Fruit fly (Drosophila melanogaster) whole organism, wandering third instar larva: Measurements from ENCODE around the gene Cfp1.

Experiments
- Abd-B ChIP-seq: fragments of >200 bp; optimal IDR thresholded peaks from 2 replicates; lab custom pipeline; 2017; ENCODE audit warnings: missing biosample characterization, missing genetic modification characterization
- CG32264 ChIP-seq: fragments of 200-800 bp; sonication (Bioruptor generic); optimal IDR thresholded peaks from 2 replicates; lab custom pipeline; 2016; ENCODE audit warnings: missing biosample characterization, missing genetic modification characterization
- CG9705 ChIP-seq: fragments of 200-800 bp; sonication (Bioruptor generic); optimal IDR thresholded peaks from 2 replicates; lab custom pipeline; 2018; ENCODE audit warnings: missing biosample characterization, mild to moderate bottlenecking, missing genetic modification characterization
- Dfd ChIP-seq: fragments of >200 bp; optimal IDR thresholded peaks from 2 replicates; lab custom pipeline; 2017; ENCODE audit warnings: missing biosample characterization, missing genetic modification characterization
- Dif ChIP-seq: fragments of 200-275, 200-300 bp; sonication (Bioruptor generic); optimal IDR thresholded peaks from 2 replicates; lab custom pipeline; 2018; ENCODE audit warnings: missing biosample characterization, missing genetic modification characterization; ENCODE audit not compliant: partially characterized antibody
- GATAd ChIP-seq: sonication (Bioruptor generic); optimal IDR thresholded peaks from 2 replicates; lab custom pipeline; 2016; ENCODE audit warnings: missing biosample characterization, missing genetic modification characterization
- HLH106 ChIP-seq: fragments of 200-800 bp; optimal IDR thresholded peaks from 3 replicates; lab custom pipeline; 2019; ENCODE audit warnings: missing biosample characterization, mild to moderate bottlenecking, missing genetic modification characterization, moderate library complexity
- Hnf4 ChIP-seq: fragments of 200-800 bp; sonication (Bioruptor generic); optimal IDR thresholded peaks from 2 replicates; lab custom pipeline; 2016; ENCODE audit warnings: missing biosample characterization, mild to moderate bottlenecking, missing genetic modification characterization
- Hr78 ChIP-seq: fragments of >200 bp; optimal IDR thresholded peaks from 2 replicates; lab custom pipeline; 2017; ENCODE audit warnings: missing biosample characterization, missing genetic modification characterization
- Hr83 ChIP-seq: fragments of 200-300 bp; sonication (Bioruptor generic); optimal IDR thresholded peaks from 2 replicates; lab custom pipeline; 2016; ENCODE audit warnings: missing biosample characterization, mild to moderate bottlenecking, missing genetic modification characterization, moderate library complexity; ENCODE audit not compliant: poor library complexity, severe bottlenecking
- Jra ChIP-seq: sonication (Bioruptor generic); optimal IDR thresholded peaks from 2 replicates; lab custom pipeline; 2016; ENCODE audit warnings: missing biosample characterization, missing genetic modification characterization
- Mio ChIP-seq: sonication (Bioruptor generic); optimal IDR thresholded peaks from 2 replicates; lab custom pipeline; 2016; ENCODE audit warnings: missing biosample characterization, missing genetic modification characterization
- Myc ChIP-seq: fragments of >200 bp; optimal IDR thresholded peaks from 2 replicates; lab custom pipeline; 2017
- N ChIP-seq: fragments of >200 bp; optimal IDR thresholded peaks from 2 replicates; lab custom pipeline; 2018; ENCODE audit warnings: missing biosample characterization, missing external identifiers, missing genetic modification characterization
- OdsH ChIP-seq: fragments of 200-800 bp; sonication (Bioruptor generic); optimal IDR thresholded peaks from 2 replicates; lab custom pipeline; 2016; ENCODE audit warnings: missing biosample characterization, mild to moderate bottlenecking, missing genetic modification characterization
- Rel ChIP-seq, 2 experiments: fragments of 200-800 bp; sonication (Bioruptor generic) in 1 of 2; optimal IDR thresholded peaks; 2 replicates in 1 of 2; 3 replicates in 1 of 2; lab custom pipeline; 2016 to 2019; ENCODE audit warnings: mild to moderate bottlenecking in 2 of 2, missing biosample characterization in 2 of 2, missing genetic modification characterization in 2 of 2, moderate library complexity in 1 of 2
- Sp1 ChIP-seq: fragments of 200-800 bp; sonication (Bioruptor generic); optimal IDR thresholded peaks from 3 replicates; lab custom pipeline; 2019; ENCODE audit warnings: missing biosample characterization, mild to moderate bottlenecking, missing genetic modification characterization, moderate library complexity
- Vsx2 ChIP-seq: fragments of 200-300, 225-300 bp; sonication (Bioruptor generic); optimal IDR thresholded peaks from 2 replicates; lab custom pipeline; 2018; ENCODE audit warnings: missing biosample characterization, missing genetic modification characterization; ENCODE audit not compliant: partially characterized antibody
- br ChIP-seq: fragments of 200-800 bp; sonication (Bioruptor generic); optimal IDR thresholded peaks from 2 replicates; lab custom pipeline; 2016; ENCODE audit warnings: missing biosample characterization, missing genetic modification characterization
- brk ChIP-seq: fragments of 200-800 bp; sonication (Bioruptor generic); optimal IDR thresholded peaks from 2 replicates; lab custom pipeline; 2016; ENCODE audit warnings: missing biosample characterization, mild to moderate bottlenecking, missing genetic modification characterization
- dl ChIP-seq, 2 experiments: fragments of 175-275, 200-275 bp in 1 of 2; fragments of 200-275 bp in 1 of 2; sonication (Bioruptor generic); optimal IDR thresholded peaks; lab custom pipeline; 2018; ENCODE audit warnings: mild to moderate bottlenecking in 2 of 2, missing biosample characterization in 2 of 2, missing genetic modification characterization in 2 of 2, moderate library complexity in 2 of 2; ENCODE audit not compliant: partially characterized antibody in 2 of 2, insufficient read depth in 1 of 2
- dmrt93B ChIP-seq: fragments of 200-800 bp; sonication (Bioruptor generic); optimal IDR thresholded peaks from 2 replicates; lab custom pipeline; 2018; ENCODE audit warnings: missing biosample characterization, mild to moderate bottlenecking, missing genetic modification characterization
- dsf ChIP-seq: sonication (Bioruptor generic); optimal IDR thresholded peaks from 2 replicates; lab custom pipeline; 2016; ENCODE audit warnings: missing biosample characterization, missing genetic modification characterization, borderline replicate concordance
- ey ChIP-seq: fragments of 200-800 bp; sonication (Bioruptor generic); optimal IDR thresholded peaks from 2 replicates; lab custom pipeline; 2016; ENCODE audit warnings: missing biosample characterization, missing genetic modification characterization
- foxo ChIP-seq, 2 experiments: fragments of 200-800 bp; sonication (Bioruptor generic); optimal IDR thresholded peaks; 2 replicates in 1 of 2; 3 replicates in 1 of 2; lab custom pipeline; 2016 to 2017; ENCODE audit warnings: missing biosample characterization in 2 of 2, missing genetic modification characterization in 2 of 2
- fru ChIP-seq: fragments of 200-800 bp; sonication (Bioruptor generic); optimal IDR thresholded peaks from 3 replicates; lab custom pipeline; 2016; ENCODE audit warnings: missing biosample characterization, mild to moderate bottlenecking, missing genetic modification characterization
- h ChIP-seq: fragments of 200-800 bp; sonication (Bioruptor generic); optimal IDR thresholded peaks from 3 replicates; lab custom pipeline; 2016; ENCODE audit warnings: missing biosample characterization, mild to moderate bottlenecking, missing genetic modification characterization
- jim ChIP-seq: fragments of 175-275, 200-325 bp; sonication (Bioruptor generic); optimal IDR thresholded peaks from 2 replicates; lab custom pipeline; 2016; ENCODE audit warnings: missing biosample characterization, mild to moderate bottlenecking, missing genetic modification characterization
- pan ChIP-seq: fragments of >200 bp; optimal IDR thresholded peaks from 2 replicates; lab custom pipeline; 2017
- psq ChIP-seq: fragments of 200-800 bp; sonication (Bioruptor generic); optimal IDR thresholded peaks from 3 replicates; lab custom pipeline; 2017; ENCODE audit warnings: missing biosample characterization, mild to moderate bottlenecking, missing genetic modification characterization, moderate library complexity
- rgr ChIP-seq: fragments of 200-800 bp; sonication (Bioruptor generic); optimal IDR thresholded peaks from 3 replicates; lab custom pipeline; 2016; ENCODE audit warnings: missing biosample characterization, mild to moderate bottlenecking, missing genetic modification characterization
- sage ChIP-seq: fragments of 200-800 bp; sonication (Bioruptor generic); optimal IDR thresholded peaks from 2 replicates; lab custom pipeline; 2016; ENCODE audit warnings: missing biosample characterization, mild to moderate bottlenecking, missing genetic modification characterization
- sv ChIP-seq: fragments of 200-800 bp; sonication (Bioruptor generic); optimal IDR thresholded peaks from 3 replicates; lab custom pipeline; 2016; ENCODE audit warnings: missing biosample characterization, missing genetic modification characterization
- tai ChIP-seq: sonication (Bioruptor generic); optimal IDR thresholded peaks from 2 replicates; lab custom pipeline; 2016; ENCODE audit warnings: missing biosample characterization, missing genetic modification characterization
- usp ChIP-seq: fragments of >200 bp; optimal IDR thresholded peaks from 2 replicates; lab custom pipeline; 2017; ENCODE audit warnings: missing biosample characterization, missing genetic modification characterization
- woc ChIP-seq: sonication (Bioruptor generic); optimal IDR thresholded peaks from 2 replicates; lab custom pipeline; 2016; ENCODE audit warnings: missing biosample characterization, mild to moderate bottlenecking, missing genetic modification characterization

Cfp1 gene

dm6 chrX:9272830-9273507 lies at the start of gene Cfp1, which contains the start of gene Aladin:
Gene Cfp1 (minus strand): TSS chrX:9272960.
Gene Aladin (plus strand): TSS chrX:9273413.
- no peak for TF ChIP-seq fru (GFP tag; lab: Kevin White, UChicago)
- TF ChIP-seq CG9705 (GFP tag; lab: Kevin White, UChicago) = no peak
- TF ChIP-seq dmrt93B (GFP tag; lab: Kevin White, UChicago) = no peak
- no peak for TF ChIP-seq Vsx2 (GFP tag; lab: Kevin White, UChicago)
- TF ChIP-seq Myc (lab: Kevin White, UChicago) = no peak
- TF ChIP-seq rgr (GFP tag; lab: Kevin White, UChicago) = no peak
- no peak for TF ChIP-seq Dif (GFP tag; lab: Kevin White, UChicago)
- no peak for TF ChIP-seq Hr78
- no peak for TF ChIP-seq N (GFP tag; lab: Kevin White, UChicago)
- no peak for TF ChIP-seq pan
- no peak for TF ChIP-seq sage (GFP tag; lab: Kevin White, UChicago)
- TF ChIP-seq, all 38 proteins: peak for 0

- TF ChIP-seq woc (GFP tag; lab: Kevin White, UChicago) (no peak), CG32264 (GFP tag; lab: Kevin White, UChicago) (no peak), Sp1 (GFP tag; lab: Kevin White, UChicago) (no peak), h (GFP tag; lab: Kevin White, UChicago) (peak; percentile 19), GATAd (peak; percentile 88), br (no peak), Myc (lab: Kevin White, UChicago) (peak; percentile 48), Hr78 (no peak)
These were observed 46.4 kb upstream of the Cfp1 start, which contains the start of the genes c12.1 and c12.2 for dm6 chrX:9319140-9319539. Gene c12.1 (minus strand): TSS chrX:9319223. Gene c12.2 (plus strand): TSS chrX:9319359.

DNA sequence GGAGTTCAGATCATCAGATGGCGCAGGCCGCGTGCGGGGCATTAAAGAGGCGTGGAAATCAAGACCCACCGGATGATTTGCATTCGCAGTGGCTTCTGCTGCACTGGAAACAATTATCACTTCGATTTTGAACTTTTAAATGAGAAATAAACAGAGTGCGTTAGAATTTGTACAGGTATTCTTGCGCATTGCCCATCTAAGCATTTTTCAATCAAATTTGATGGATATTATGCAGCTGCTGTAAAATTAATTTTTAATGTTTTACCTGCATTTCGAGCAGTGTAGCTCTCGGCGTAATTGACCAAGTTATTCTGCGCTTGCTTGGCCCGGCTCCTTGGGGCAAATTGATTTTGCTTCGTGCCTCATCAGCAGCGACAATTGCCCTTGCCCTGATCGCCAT lies 44.3 kb upstream of the Cfp1 start:
- TF ChIP-seq CG32264 (GFP tag; lab: Kevin White, UChicago) = no peak
- TF ChIP-seq h (GFP tag; lab: Kevin White, UChicago) = peak; percentile 42
- TF ChIP-seq ey (GFP tag; lab: Kevin White, UChicago) = peak; percentile 41
- TF ChIP-seq fru (GFP tag; lab: Kevin White, UChicago) = peak; percentile 13
- TF ChIP-seq Sp1 (GFP tag; lab: Kevin White, UChicago) = no peak
- TF ChIP-seq sage (GFP tag; lab: Kevin White, UChicago) = no peak
- peak in 1 of 2 experiments; percentile 44 for TF ChIP-seq foxo (GFP tag; optimal IDR thresholded peaks at IDR 0.05; lab: Kevin White, UChicago)
- no peak for TF ChIP-seq Jra (GFP tag; lab: Kevin White, UChicago)
- no peak for TF ChIP-seq woc (GFP tag; lab: Kevin White, UChicago)
- no peak for TF ChIP-seq Mio (GFP tag; lab: Kevin White, UChicago)
- no peak for TF ChIP-seq Hnf4 (GFP tag; lab: Kevin White, UChicago)
- no peak for TF ChIP-seq dl (GFP tag; optimal IDR thresholded peaks at IDR 0.05; lab: Kevin White, UChicago; ENCODE audit: insufficient read depth in 1 of 2, partially characterized antibody in 2 of 2)
- TF ChIP-seq Dif (GFP tag; lab: Kevin White, UChicago) = no peak
- TF ChIP-seq OdsH (GFP tag; lab: Kevin White, UChicago) = no peak
- peak; percentile 17 for TF ChIP-seq br
- TF ChIP-seq Hr83 = no peak
- no peak for TF ChIP-seq brk (GFP tag; lab: Kevin White, UChicago)
- peak; percentile 30 for TF ChIP-seq HLH106 (tag; lab: Kevin White, UChicago)
- no peak for TF ChIP-seq usp
- TF ChIP-seq rgr (GFP tag; lab: Kevin White, UChicago) = peak; percentile 30
- no peak for TF ChIP-seq tai (GFP tag; lab: Kevin White, UChicago)
- no peak for TF ChIP-seq GATAd

- TF ChIP-seq Hr78 = no peak
- TF ChIP-seq Sp1 (GFP tag; lab: Kevin White, UChicago) = no peak
- TF ChIP-seq h (GFP tag; lab: Kevin White, UChicago) = peak; percentile 0
- peak in 1 of 2 experiments; percentile 15 for TF ChIP-seq foxo (GFP tag; optimal IDR thresholded peaks at IDR 0.05; lab: Kevin White, UChicago)
- TF ChIP-seq usp = no peak
- TF ChIP-seq Jra (GFP tag; lab: Kevin White, UChicago) = no peak
- no peak for TF ChIP-seq brk (GFP tag; lab: Kevin White, UChicago)
- TF ChIP-seq Hnf4 (GFP tag; lab: Kevin White, UChicago) = no peak
- no peak for TF ChIP-seq ey (GFP tag; lab: Kevin White, UChicago)
- TF ChIP-seq N (GFP tag; lab: Kevin White, UChicago) = no peak
- no peak for TF ChIP-seq Dif (GFP tag; lab: Kevin White, UChicago)
- TF ChIP-seq Dfd (GFP tag; lab: Kevin White, UChicago) = no peak
- no peak for TF ChIP-seq tai (GFP tag; lab: Kevin White, UChicago)
- TF ChIP-seq dl (GFP tag; optimal IDR thresholded peaks at IDR 0.05; lab: Kevin White, UChicago; ENCODE audit: insufficient read depth in 1 of 2, partially characterized antibody in 2 of 2) = no peak
- no peak for TF ChIP-seq Myc (lab: Kevin White, UChicago)
- no peak for TF ChIP-seq sv (GFP tag; lab: Kevin White, UChicago)
- peak; percentile 20 for TF ChIP-seq fru (GFP tag; lab: Kevin White, UChicago)
- no peak for TF ChIP-seq woc (GFP tag; lab: Kevin White, UChicago)
- no peak for TF ChIP-seq Rel (GFP tag; optimal IDR thresholded peaks at IDR 0.05; lab: Kevin White, UChicago)
- TF ChIP-seq Rel (tag; optimal IDR thresholded peaks at IDR 0.05; lab: Kevin White, UChicago) = no peak
- peak; percentile 5 for TF ChIP-seq psq
- TF ChIP-seq Abd-B (GFP tag; lab: Kevin White, UChicago) = no peak
- TF ChIP-seq rgr (GFP tag; lab: Kevin White, UChicago) = peak; percentile 8
- no peak for TF ChIP-seq br
- TF ChIP-seq GATAd = no peak
- TF ChIP-seq dsf (GFP tag; lab: Kevin White, UChicago) = no peak
- TF ChIP-seq jim (GFP tag; lab: Kevin White, UChicago) = no peak
- no peak for TF ChIP-seq dmrt93B (GFP tag; lab: Kevin White, UChicago)
These were observed 37.3 kb upstream of the Cfp1 start for dm6 chrX:9309959-9310658.
